Worm (Caenorhabditis elegans): ENCODE results near the gene B0238.15.

B0238.15 gene

ce11 chrV:5239903-5240302 is at the start of gene B0238.15:
Gene B0238.15 (plus strand): TSS chrV:5240203.
- TF ChIP-seq W03F9.2 (tag; optimal IDR thresholded peaks at IDR 0.05) (no peak), him-1 (tag; optimal IDR thresholded peaks at IDR 0.05) (no peak), dao-5 (tag; optimal IDR thresholded peaks at IDR 0.05) (no peak)

ce11 chrV:5192501-5192900 is 47.5 kb upstream of the B0238.15 start, which contains the start of gene C03A7.13:
Gene C03A7.13 (minus strand): TSS chrV:5192543.
- TF ChIP-seq him-1 (tag; optimal IDR thresholded peaks at IDR 0.05) (no peak), W03F9.2 (tag; optimal IDR thresholded peaks at IDR 0.05) (no peak), dao-5 (tag; optimal IDR thresholded peaks at IDR 0.05) (no peak)

ce11 chrV:5194508-5194907 is 45.5 kb upstream of the B0238.15 start, which contains the start of gene abu-8:
Gene abu-8 (minus strand): TSS chrV:5194608.
- no peak for TF ChIP-seq W03F9.2 (tag; optimal IDR thresholded peaks at IDR 0.05)
- TF ChIP-seq dao-5 (tag; optimal IDR thresholded peaks at IDR 0.05) = no peak

- TF ChIP-seq him-1 (tag; optimal IDR thresholded peaks at IDR 0.05) = no peak
- TF ChIP-seq W03F9.2 (tag; optimal IDR thresholded peaks at IDR 0.05) = no peak
- no peak for TF ChIP-seq dao-5 (tag; optimal IDR thresholded peaks at IDR 0.05)
These were observed 41.8 kb upstream of the B0238.15 start, which contains the start of gene Y47A7.2 for ce11 chrV:5198240-5198639. Gene Y47A7.2 (minus strand): TSS chrV:5198340.

ce11 chrV:5200188-5200587 is 39.8 kb upstream of the B0238.15 start:
- TF ChIP-seq him-1 (tag; optimal IDR thresholded peaks at IDR 0.05) (no peak), W03F9.2 (tag; optimal IDR thresholded peaks at IDR 0.05) (no peak), dao-5 (tag; optimal IDR thresholded peaks at IDR 0.05) (no peak)

- no peak for TF ChIP-seq W03F9.2 (tag; optimal IDR thresholded peaks at IDR 0.05)
- TF ChIP-seq dao-5 (tag; optimal IDR thresholded peaks at IDR 0.05) = no peak
- no peak for TF ChIP-seq him-1 (tag; optimal IDR thresholded peaks at IDR 0.05)
These were observed 38.3 kb upstream of the B0238.15 start for ce11 chrV:5201706-5202105.

ce11 chrV:5203643-5204042 is 36.4 kb upstream of the B0238.15 start:
- TF ChIP-seq W03F9.2 (tag; optimal IDR thresholded peaks at IDR 0.05) (no peak), him-1 (tag; optimal IDR thresholded peaks at IDR 0.05) (no peak), dao-5 (tag; optimal IDR thresholded peaks at IDR 0.05) (no peak)

ce11 chrV:5204127-5204526 is 35.9 kb upstream of the B0238.15 start, which contains the start of gene ttc-37:
Gene ttc-37 (plus strand): TSS chrV:5204475.
- TF ChIP-seq him-1 (tag; optimal IDR thresholded peaks at IDR 0.05) (no peak), W03F9.2 (tag; optimal IDR thresholded peaks at IDR 0.05) (no peak), dao-5 (tag; optimal IDR thresholded peaks at IDR 0.05) (no peak)

- TF ChIP-seq him-1 (tag; optimal IDR thresholded peaks at IDR 0.05) (no peak), dao-5 (tag; optimal IDR thresholded peaks at IDR 0.05) (no peak), W03F9.2 (tag; optimal IDR thresholded peaks at IDR 0.05) (no peak)
These were observed 26.3 kb upstream of the B0238.15 start for ce11 chrV:5213674-5214073.

ce11 chrV:5223044-5223443 is 17.0 kb upstream of the B0238.15 start, which contains the start of gene Y49G5B.1:
Gene Y49G5B.1 (plus strand): TSS chrV:5223367.
- TF ChIP-seq W03F9.2 (tag; optimal IDR thresholded peaks at IDR 0.05) = no peak
- no peak for TF ChIP-seq him-1 (tag; optimal IDR thresholded peaks at IDR 0.05)
- no peak for TF ChIP-seq dao-5 (tag; optimal IDR thresholded peaks at IDR 0.05)

ce11 chrV:5225660-5226059 is 14.3 kb upstream of the B0238.15 start:
- TF ChIP-seq him-1 (tag; optimal IDR thresholded peaks at IDR 0.05) (no peak), dao-5 (tag; optimal IDR thresholded peaks at IDR 0.05) (no peak), W03F9.2 (tag; optimal IDR thresholded peaks at IDR 0.05) (no peak)

ce11 chrV:5228513-5228912 is 11.5 kb upstream of the B0238.15 start:
- TF ChIP-seq W03F9.2 (tag; optimal IDR thresholded peaks at IDR 0.05) (no peak), dao-5 (tag; optimal IDR thresholded peaks at IDR 0.05) (no peak), him-1 (tag; optimal IDR thresholded peaks at IDR 0.05) (no peak)

ce11 chrV:5233777-5234176 is 6.2 kb upstream of the B0238.15 start, which contains the start of gene cest-32:
Gene cest-32 (minus strand): TSS chrV:5233891.
- TF ChIP-seq W03F9.2 (tag; optimal IDR thresholded peaks at IDR 0.05) = no peak
- TF ChIP-seq him-1 (tag; optimal IDR thresholded peaks at IDR 0.05) = no peak
- no peak for TF ChIP-seq dao-5 (tag; optimal IDR thresholded peaks at IDR 0.05)

ce11 chrV:5237116-5237515 is 2.9 kb upstream of the B0238.15 start, which contains the start of gene cest-35.2:
Gene cest-35.2 (minus strand): TSS chrV:5237216.
- no peak for TF ChIP-seq him-1 (tag; optimal IDR thresholded peaks at IDR 0.05)
- no peak for TF ChIP-seq W03F9.2 (tag; optimal IDR thresholded peaks at IDR 0.05)
- TF ChIP-seq dao-5 (tag; optimal IDR thresholded peaks at IDR 0.05) = no peak

ce11 chrV:5239404-5239803 is 599 bp upstream of the B0238.15 start, which contains the start of gene C52A10.3:
Gene C52A10.3 (minus strand): TSS chrV:5239504.
- TF ChIP-seq him-1 (tag; optimal IDR thresholded peaks at IDR 0.05) (no peak), W03F9.2 (tag; optimal IDR thresholded peaks at IDR 0.05) (no peak), dao-5 (tag; optimal IDR thresholded peaks at IDR 0.05) (no peak)
